In the genomic region with DNA sequence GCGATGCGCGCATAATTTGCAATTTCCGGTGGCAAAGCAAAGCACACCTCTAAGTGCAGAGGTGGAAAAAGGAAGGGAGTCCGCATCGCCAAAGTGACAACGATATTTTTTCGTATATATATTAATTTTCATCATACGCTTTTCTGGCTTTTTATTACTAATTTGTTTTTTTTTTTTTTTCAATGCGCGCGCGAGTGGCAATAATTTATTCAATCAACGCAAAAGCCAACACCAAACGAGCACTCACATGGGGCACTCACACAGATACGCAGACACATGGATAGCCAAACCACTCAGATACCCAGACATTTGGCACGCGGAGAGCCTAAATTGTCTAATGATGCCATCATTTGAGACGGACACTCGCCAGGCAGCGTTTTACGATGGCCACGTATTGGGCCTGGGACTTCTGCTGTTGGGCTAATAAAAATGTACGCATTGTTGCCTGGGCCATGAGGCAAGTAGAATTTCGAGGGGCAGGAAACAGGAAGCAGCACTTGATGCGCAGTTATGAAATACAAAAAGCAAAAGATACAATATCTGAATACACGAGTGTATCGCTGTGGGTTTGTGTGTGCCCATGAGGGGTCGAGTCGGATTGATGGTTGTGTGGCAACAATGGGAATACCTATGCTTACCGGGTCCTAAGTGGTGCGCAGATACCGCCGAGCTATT, we compare ENCODE assay signal across 3 fruit fly cellular contexts.
TF ChIP-seq lines count a peak whose summit lies in the region.

No protein-coding gene starts in this region.

- no peak for TF ChIP-seq CTCF in whole organism, embryonic (GFP tag; optimal IDR thresholded peaks at IDR 0.05; lab: Kevin White, UChicago)

TF ChIP-seq in whole organism, embryonic, 481 proteins besides CTCF, POLR2A, EP300 and RAD21 (continues in another document):
- TF ChIP-seq cwo (GFP tag; optimal IDR thresholded peaks at IDR 0.05; lab: Kevin White, UChicago): peak; percentile 5
- TF ChIP-seq CG13894 (tag; optimal IDR thresholded peaks at IDR 0.05; lab: Kevin White, UChicago): peak; percentile 58
- TF ChIP-seq Fer1 (GFP tag; optimal IDR thresholded peaks at IDR 0.05; lab: Kevin White, UChicago): peak; percentile 1
- TF ChIP-seq CG7987 (GFP tag; optimal IDR thresholded peaks at IDR 0.05; lab: Kevin White, UChicago): peak; percentile 18
- TF ChIP-seq Pdp1 (GFP tag; optimal IDR thresholded peaks at IDR 0.05; lab: Kevin White, UChicago): peak in 1 of 2 experiments; percentile 8
- peak; percentile 93 for TF ChIP-seq abd-A (tag; optimal IDR thresholded peaks at IDR 0.05; lab: Kevin White, UChicago)
- TF ChIP-seq vvl (GFP tag; IDR thresholded peaks at IDR 0.05; lab: Robert Waterston, UW): 0 out of 2 replicates have a peak, but pooled peaks have one; percentile 50
- TF ChIP-seq CG3281 (GFP tag; optimal IDR thresholded peaks at IDR 0.05; lab: Kevin White, UChicago): peak; percentile 3
- no peak for TF ChIP-seq CG12391 (tag; optimal IDR thresholded peaks at IDR 0.05; lab: Kevin White, UChicago)
- peak; percentile 43 for TF ChIP-seq CG13624 (GFP tag; optimal IDR thresholded peaks at IDR 0.05; lab: Kevin White, UChicago)
- TF ChIP-seq twi (tag; optimal IDR thresholded peaks at IDR 0.05; lab: Kevin White, UChicago): peak; percentile 11
- 0 out of 3 replicates have a peak, but pooled peaks have one; percentile 37 for TF ChIP-seq so (GFP tag; IDR thresholded peaks at IDR 0.05; lab: Robert Waterston, UW)
- 0 out of 2 replicates have a peak, but pooled peaks have one; percentile 22 for TF ChIP-seq CG32532 (GFP tag; IDR thresholded peaks at IDR 0.05; lab: Robert Waterston, UW)
- TF ChIP-seq CG18599 (GFP tag; optimal IDR thresholded peaks at IDR 0.05; lab: Kevin White, UChicago): peak; percentile 40
- peak; percentile 61 for TF ChIP-seq gro (GFP tag; optimal IDR thresholded peaks at IDR 0.05; lab: Kevin White, UChicago)
- no peak for TF ChIP-seq CG6854 (GFP tag; optimal IDR thresholded peaks at IDR 0.05; lab: Kevin White, UChicago)
- TF ChIP-seq CG12769 (tag; optimal IDR thresholded peaks at IDR 0.05; lab: Kevin White, UChicago): peak; percentile 75
- TF ChIP-seq cato (GFP tag; optimal IDR thresholded peaks at IDR 0.05; lab: Kevin White, UChicago; ENCODE audit: borderline replicate concordance): no peak
- TF ChIP-seq CG2199 (GFP tag; IDR thresholded peaks at IDR 0.05; lab: Robert Waterston, UW): 0 out of 3 replicates have a peak, but pooled peaks have one; percentile 32
- TF ChIP-seq mirr (GFP tag; optimal IDR thresholded peaks at IDR 0.05; lab: Kevin White, UChicago): peak; percentile 58
- peak; percentile 1 for TF ChIP-seq CG2678 (tag; optimal IDR thresholded peaks at IDR 0.05; lab: Kevin White, UChicago)
- peak; percentile 4 for TF ChIP-seq Hmr (GFP tag; optimal IDR thresholded peaks at IDR 0.05; lab: Kevin White, UChicago)
- no peak for TF ChIP-seq hkb (optimal IDR thresholded peaks at IDR 0.05; lab: Kevin White, UChicago)
- TF ChIP-seq hkb (GFP tag; IDR thresholded peaks at IDR 0.05; lab: Robert Waterston, UW): 0 out of 2 replicates have a peak, but pooled peaks have one; percentile 13
- peak; percentile 4 for TF ChIP-seq exex (tag; optimal IDR thresholded peaks at IDR 0.05; lab: Kevin White, UChicago)

TF ChIP-seq in whole organism, prepupa, 60 proteins besides CTCF, POLR2A, EP300 and RAD21:
- TF ChIP-seq Eip78C (GFP tag; lab: Kevin White, UChicago): peak; percentile 10
- no peak for TF ChIP-seq Blimp-1 (GFP tag; optimal IDR thresholded peaks at IDR 0.05; lab: Kevin White, UChicago)
- no peak for TF ChIP-seq lz (GFP tag; optimal IDR thresholded peaks at IDR 0.05; lab: Kevin White, UChicago)
- TF ChIP-seq svp (GFP tag; lab: Kevin White, UChicago): peak; percentile 30
- no peak for TF ChIP-seq Hr39 (GFP tag; optimal IDR thresholded peaks at IDR 0.05; lab: Kevin White, UChicago)
- TF ChIP-seq OdsH (GFP tag; optimal IDR thresholded peaks at IDR 0.05; lab: Kevin White, UChicago): no peak

TF ChIP-seq in whole organism, pupa, 21 proteins besides CTCF, POLR2A, EP300 and RAD21:
- TF ChIP-seq CG8159 (tag; optimal IDR thresholded peaks at IDR 0.05; lab: Kevin White, UChicago): no peak
- TF ChIP-seq CG32121 (GFP tag; IDR thresholded peaks at IDR 0.05; lab: Robert Waterston, UW): 0 out of 2 replicates have a peak, but pooled peaks have one; percentile 18
